Worm (Caenorhabditis elegans) whole organism, early embryonic: ENCODE measurements around the gene F38B6.8.

Experiments used
- F13C5.2 ChIP-seq: sonication (generic microtip); optimal IDR thresholded peaks from 2 replicates; lab custom pipeline; 2017; ENCODE audit warnings: mild to moderate bottlenecking, missing genetic modification characterization, inconsistent platforms, missing compliant biosample characterization
- aly-1 ChIP-seq: sonication (generic microtip); optimal IDR thresholded peaks from 2 replicates; lab custom pipeline; 2016; ENCODE audit warnings: missing genetic modification characterization, missing compliant biosample characterization
- ets-7 ChIP-seq: sonication (generic microtip); optimal IDR thresholded peaks from 2 replicates; lab custom pipeline; 2016; ENCODE audit warnings: missing genotype, missing genetic modification characterization, missing compliant biosample characterization
- flt-1 ChIP-seq: fragments of 200-800 bp; sonication (Bioruptor generic); IDR thresholded peaks from 2 replicates; pipeline ENCODE4 v1.3.6; 2022; ENCODE audit warnings: missing genetic modification characterization, missing compliant biosample characterization
- hmbx-1 ChIP-seq: sonication (generic microtip); optimal IDR thresholded peaks from 2 replicates; lab custom pipeline; 2016; ENCODE audit warnings: mild to moderate bottlenecking, missing genetic modification characterization, missing compliant biosample characterization
- hmg-4 ChIP-seq: fragments of 200-800 bp; sonication (Bioruptor generic); optimal IDR thresholded peaks from 2 replicates; lab custom pipeline; 2018; ENCODE audit warnings: mild to moderate bottlenecking, missing genetic modification characterization, missing compliant biosample characterization
- sea-1 ChIP-seq: fragments of 200-800 bp; sonication (Bioruptor generic); conservative IDR thresholded peaks from 2 replicates; pipeline ENCODE4 v1.3.6; 2022; ENCODE audit warnings: missing genetic modification characterization, missing compliant biosample characterization
- tra-4 ChIP-seq: sonication (generic microtip); optimal IDR thresholded peaks from 2 replicates; lab custom pipeline; 2017; ENCODE audit warnings: missing genetic modification characterization, missing compliant biosample characterization

ce11 chrX:6702249-6702648 lies 19.7 kb upstream of the F38B6.8 start, which contains the start of gene acr-2:
- no peak for TF ChIP-seq flt-1 (GFP tag; lab: Robert Waterston, UW)
- no peak for TF ChIP-seq hmbx-1 (tag; lab: Kevin White, UChicago)
- TF ChIP-seq sea-1, result no peak
- TF ChIP-seq hmg-4 (GFP tag; lab: Kevin White, UChicago), result no peak
- no peak for TF ChIP-seq F13C5.2
- no peak for TF ChIP-seq tra-4 (tag; lab: Kevin White, UChicago)
- TF ChIP-seq ets-7 (tag; lab: Kevin White, UChicago), result no peak
- TF ChIP-seq aly-1 (tag; lab: Kevin White, UChicago), result no peak
